Worm (Caenorhabditis elegans) whole organism, L4 larva: ENCODE results near the gene R13A1.3.

Experiments
- D1046.2 ChIP-seq: fragments of 200-800 bp; sonication (Bioruptor generic); IDR thresholded peaks from 2 replicates; pipeline ENCODE4 v1.3.6; 2022; ENCODE audit warnings: missing genetic modification characterization, missing compliant biosample characterization
- F49E8.2 ChIP-seq: sonication (generic microtip); optimal IDR thresholded peaks from 2 replicates; lab custom pipeline; 2016; ENCODE audit warnings: missing compliant biosample characterization, mild to moderate bottlenecking, missing genetic modification characterization, borderline replicate concordance
- R02D3.7 ChIP-seq: fragments of 150-350 bp; sonication (generic microtip); optimal IDR thresholded peaks from 3 replicates; lab custom pipeline; 2014; ENCODE audit warnings: missing biosample characterization, missing genetic modification characterization
- Y105C5A.15 ChIP-seq: fragments of 200-800 bp; sonication (Bioruptor generic); IDR thresholded peaks from 2 replicates; pipeline ENCODE4 v1.3.6; 2022; ENCODE audit warnings: missing genetic modification characterization, missing compliant biosample characterization
- Y48G9A.11 ChIP-seq: fragments of 200-800 bp; sonication (Bioruptor generic); IDR thresholded peaks from 2 replicates; pipeline ENCODE4 v1.3.6; 2022; ENCODE audit warnings: missing genetic modification reagents, missing genetic modification characterization, missing compliant biosample characterization
- Y5F2A.4 ChIP-seq: fragments of 200-800 bp; sonication (Bioruptor generic); optimal IDR thresholded peaks from 2 replicates; lab custom pipeline; 2018; ENCODE audit warnings: mild to moderate bottlenecking, missing genetic modification characterization, missing compliant biosample characterization
- Y75B8A.6 ChIP-seq: fragments of 200-800 bp; sonication (Bioruptor generic); IDR thresholded peaks from 2 replicates; pipeline ENCODE4 v1.3.6; 2022; ENCODE audit warnings: missing genetic modification reagents, missing genetic modification characterization, missing compliant biosample characterization
- aha-1 ChIP-seq: fragments of 150-350 bp; peaks from one replicate; lab custom pipeline; 2014; ENCODE audit warnings: missing biosample characterization, missing genetic modification characterization
- ama-1 ChIP-seq: fragments of 150-350 bp; optimal IDR thresholded peaks from 2 replicates; lab custom pipeline; 2014; ENCODE audit warnings: inconsistent platforms, mixed read lengths
- attf-4 ChIP-seq: sonication (generic microtip); optimal IDR thresholded peaks from 3 replicates; lab custom pipeline; 2017; ENCODE audit warnings: missing biosample characterization, missing genetic modification characterization
- ceh-28 ChIP-seq: fragments of 150-350 bp; optimal IDR thresholded peaks from 2 replicates; lab custom pipeline; 2014; ENCODE audit warnings: missing biosample characterization, missing genetic modification reagents, missing genetic modification characterization
- ceh-32 ChIP-seq: sonication (generic microtip); optimal IDR thresholded peaks from 2 replicates; lab custom pipeline; 2016; ENCODE audit warnings: mild to moderate bottlenecking, missing genetic modification characterization, missing compliant biosample characterization; ENCODE audit not compliant: poor library complexity
- ceh-82 ChIP-seq: sonication (generic microtip); optimal IDR thresholded peaks from 2 replicates; lab custom pipeline; 2017; ENCODE audit warnings: missing biosample characterization, missing genetic modification characterization
- cey-2 ChIP-seq: sonication (generic microtip); optimal IDR thresholded peaks from 3 replicates; lab custom pipeline; 2017; ENCODE audit warnings: missing genetic modification characterization, mild to moderate bottlenecking, missing compliant biosample characterization, antibody characterized with exemption, borderline replicate concordance; ENCODE audit not compliant: insufficient read depth
- daf-16 ChIP-seq, 3 experiments: sonication (generic microtip); optimal IDR thresholded peaks; 2 replicates each; lab custom pipeline; 2016 to 2017; ENCODE audit warnings: missing genetic modification characterization in 3 of 3, missing genetic modification reagents in 3 of 3, mild to moderate bottlenecking in 2 of 3, missing compliant biosample characterization in 2 of 3, missing biosample characterization in 1 of 3, moderate library complexity in 1 of 3
- dmd-6 ChIP-seq: fragments of 200-800 bp; sonication (Bioruptor generic); IDR thresholded peaks from 2 replicates; pipeline ENCODE4 v1.3.6; 2022; ENCODE audit warnings: missing genetic modification reagents, missing genetic modification characterization, missing compliant biosample characterization
- dmd-9 ChIP-seq: fragments of 200-800 bp; sonication (Bioruptor generic); IDR thresholded peaks from 2 replicates; pipeline ENCODE4 v1.3.6; 2022; ENCODE audit warnings: missing genetic modification reagents, missing genetic modification characterization, missing compliant biosample characterization
- egl-43 ChIP-seq: fragments of 200-800 bp; sonication (Bioruptor generic); IDR thresholded peaks from 2 replicates; pipeline ENCODE4 v1.3.6; 2022; ENCODE audit warnings: missing genetic modification reagents, missing genetic modification characterization, missing compliant biosample characterization
- fos-1 ChIP-seq: fragments of 150-350 bp; optimal IDR thresholded peaks from 2 replicates; lab custom pipeline; 2014; ENCODE audit warnings: missing biosample characterization, missing genetic modification characterization
- gei-8 ChIP-seq: fragments of 200-800 bp; sonication (Bioruptor generic); optimal IDR thresholded peaks from 2 replicates; lab custom pipeline; 2018; ENCODE audit warnings: mild to moderate bottlenecking, missing genetic modification characterization, missing compliant biosample characterization
- hlh-11 ChIP-seq: fragments of 200-800 bp; sonication (Bioruptor generic); optimal IDR thresholded peaks from 2 replicates; lab custom pipeline; 2018; ENCODE audit warnings: mild to moderate bottlenecking, missing genetic modification characterization, missing compliant biosample characterization
- hlh-30 ChIP-seq: sonication (generic microtip); optimal IDR thresholded peaks from 2 replicates; lab custom pipeline; 2017; ENCODE audit warnings: antibody characterized with exemption, mild to moderate bottlenecking, missing genetic modification characterization, missing compliant biosample characterization; ENCODE audit not compliant: insufficient read depth
- jun-1 ChIP-seq: fragments of 150-350 bp; optimal IDR thresholded peaks from 2 replicates; lab custom pipeline; 2014; ENCODE audit warnings: missing biosample characterization, missing genetic modification reagents, missing genetic modification characterization
- lim-7 ChIP-seq: fragments of 200-800 bp; sonication (Bioruptor generic); IDR thresholded peaks from 2 replicates; pipeline ENCODE4 v1.3.6; 2022; ENCODE audit warnings: missing genetic modification characterization, missing compliant biosample characterization
- lin-39 ChIP-seq: fragments of 150-350 bp; optimal IDR thresholded peaks from 2 replicates; lab custom pipeline; 2014; ENCODE audit warnings: missing biosample characterization, missing genetic modification reagents, missing genetic modification characterization
- lsy-2 ChIP-seq, 2 experiments: fragments of 150-350 bp in 1 of 2; sonication (generic microtip) in 1 of 2; optimal IDR thresholded peaks; 2 replicates each; lab custom pipeline; 2014 to 2017; ENCODE audit warnings: missing biosample characterization in 2 of 2, missing genetic modification characterization in 2 of 2
- madf-5 ChIP-seq, 2 experiments: fragments of 200-800 bp; sonication (Bioruptor generic); IDR thresholded peaks; 2 replicates each; pipeline ENCODE4 v1.3.6; 2022; ENCODE audit warnings: missing compliant biosample characterization in 2 of 2, missing genetic modification characterization in 2 of 2
- madf-9 ChIP-seq: fragments of 200-800 bp; sonication (Bioruptor generic); conservative IDR thresholded peaks from 2 replicates; pipeline ENCODE4 v1.3.6; 2022; ENCODE audit warnings: missing genetic modification reagents, missing genetic modification characterization, missing compliant biosample characterization
- mep-1 ChIP-seq: fragments of 150-350 bp; sonication (generic microtip); optimal IDR thresholded peaks from 3 replicates; lab custom pipeline; 2014; ENCODE audit warnings: missing biosample characterization, missing genetic modification characterization
- nhr-10 ChIP-seq: fragments of 150-350 bp; optimal IDR thresholded peaks from 2 replicates; lab custom pipeline; 2014; ENCODE audit warnings: missing biosample characterization, missing genetic modification characterization
- nhr-102 ChIP-seq: sonication (generic microtip); optimal IDR thresholded peaks from 2 replicates; lab custom pipeline; 2016; ENCODE audit warnings: mild to moderate bottlenecking, missing genetic modification characterization, moderate library complexity, missing compliant biosample characterization
- nhr-11 ChIP-seq: fragments of 150-350 bp; optimal IDR thresholded peaks from 2 replicates; lab custom pipeline; 2014; ENCODE audit warnings: missing biosample characterization, missing genetic modification characterization
- nhr-237 ChIP-seq: sonication (generic microtip); optimal IDR thresholded peaks from 2 replicates; lab custom pipeline; 2017; ENCODE audit warnings: missing biosample characterization, missing genetic modification characterization
- nhr-28 ChIP-seq: fragments of 150-350 bp; optimal IDR thresholded peaks from 2 replicates; lab custom pipeline; 2014; ENCODE audit warnings: missing biosample characterization, missing genetic modification characterization
- nhr-41 ChIP-seq: fragments of 200-800 bp; sonication (Bioruptor generic); IDR thresholded peaks from 2 replicates; pipeline ENCODE4 v1.3.6; 2022; ENCODE audit warnings: missing genetic modification reagents, missing genetic modification characterization, missing compliant biosample characterization
- nhr-42 ChIP-seq: fragments of 200-800 bp; sonication (Bioruptor generic); IDR thresholded peaks from 2 replicates; pipeline ENCODE4 v1.3.6; 2022; ENCODE audit warnings: missing genetic modification characterization, missing compliant biosample characterization
- nhr-6 ChIP-seq: fragments of 150-350 bp; optimal IDR thresholded peaks from 2 replicates; lab custom pipeline; 2014; ENCODE audit warnings: missing biosample characterization, missing genetic modification characterization
- nhr-76 ChIP-seq: fragments of 150-350 bp; optimal IDR thresholded peaks from 2 replicates; lab custom pipeline; 2014; ENCODE audit warnings: missing biosample characterization, missing genetic modification characterization
- pha-4 ChIP-seq, 2 experiments: fragments of 150-350 bp in 1 of 2; fragments of 200-800 bp in 1 of 2; sonication (Bioruptor generic) in 1 of 2; IDR thresholded peaks in 1 of 2; optimal IDR thresholded peaks in 1 of 2; 2 replicates each; pipeline versions ENCODE4 v1.3.6 to Lab custom; 2014 to 2022; ENCODE audit warnings: missing genetic modification characterization in 2 of 2, missing genetic modification reagents in 2 of 2, missing biosample characterization in 1 of 2, missing compliant biosample characterization in 1 of 2
- sdz-12 ChIP-seq: fragments of 200-800 bp; sonication (Bioruptor generic); optimal IDR thresholded peaks from 2 replicates; lab custom pipeline; 2018; ENCODE audit warnings: mild to moderate bottlenecking, missing genetic modification characterization, missing compliant biosample characterization
- set-16 ChIP-seq: fragments of 200-800 bp; sonication (Bioruptor generic); IDR thresholded peaks from 2 replicates; pipeline ENCODE4 v1.3.6; 2022; ENCODE audit warnings: missing genetic modification reagents, missing genetic modification characterization, missing compliant biosample characterization
- skn-1 ChIP-seq: fragments of 150-350 bp; optimal IDR thresholded peaks from 2 replicates; lab custom pipeline; 2014; ENCODE audit warnings: missing biosample characterization, missing genetic modification characterization
- snpc-1.2 ChIP-seq: fragments of 200-800 bp; sonication (Bioruptor generic); IDR thresholded peaks from 2 replicates; pipeline ENCODE4 v1.3.6; 2022; ENCODE audit warnings: missing genetic modification reagents, missing genetic modification characterization, missing compliant biosample characterization
- snpc-4 ChIP-seq: fragments of 150-350 bp; optimal IDR thresholded peaks from 2 replicates; lab custom pipeline; 2014; ENCODE audit warnings: missing biosample characterization, missing genetic modification characterization
- tag-97 ChIP-seq: fragments of 200-800 bp; sonication (Bioruptor generic); IDR thresholded peaks from 2 replicates; pipeline ENCODE4 v1.3.6; 2022; ENCODE audit warnings: missing genetic modification characterization, missing compliant biosample characterization
- unc-130 ChIP-seq: sonication (generic microtip); optimal IDR thresholded peaks from 2 replicates; lab custom pipeline; 2016; ENCODE audit warnings: missing genetic modification reagents, missing genetic modification characterization, missing compliant biosample characterization
- unc-39 ChIP-seq: sonication (generic microtip); optimal IDR thresholded peaks from 2 replicates; lab custom pipeline; 2017; ENCODE audit warnings: missing biosample characterization, missing genetic modification characterization
- zfp-3 ChIP-seq: fragments of 200-800 bp; sonication (Bioruptor generic); conservative IDR thresholded peaks from 2 replicates; pipeline ENCODE4 v1.3.6; 2022; ENCODE audit warnings: missing genetic modification reagents, missing genetic modification characterization, missing compliant biosample characterization
- zip-11 ChIP-seq: fragments of 200-800 bp; sonication (Bioruptor generic); IDR thresholded peaks from 2 replicates; pipeline ENCODE4 v1.3.6; 2022; ENCODE audit warnings: missing genetic modification characterization, missing compliant biosample characterization

The R13A1.3 gene

ce11 chrIV:7188528-7189422 is 15.0 kb upstream of the R13A1.3 start, which contains the start of gene srlf-7 (continued):
- TF ChIP-seq tag-97 (GFP tag; lab: Robert Waterston, UW) (no peak), F49E8.2 (no peak), snpc-4 (tag; lab: Kevin White, UChicago) (no peak), nhr-11 (tag; lab: Kevin White, UChicago) (peak; percentile 32), ceh-32 (no peak), madf-5 (GFP tag; IDR thresholded peaks at IDR 0.05; lab: Robert Waterston, UW) (no peak), zip-11 (GFP tag; lab: Robert Waterston, UW) (no peak), unc-130 (GFP tag; lab: Kevin White, UChicago) (no peak), Y75B8A.6 (no peak), egl-43 (no peak), daf-16 (GFP tag; optimal IDR thresholded peaks at IDR 0.05; lab: Kevin White, UChicago) (peak in 1 of 2 experiments; percentile 87), daf-16 (tag; optimal IDR thresholded peaks at IDR 0.05; lab: Kevin White, UChicago) (peak; percentile 100), nhr-41 (GFP tag; lab: Robert Waterston, UW) (peak; percentile 68; the same call in 1 of the 2 replicates), nhr-76 (tag; lab: Kevin White, UChicago) (no peak), unc-39 (tag; lab: Kevin White, UChicago) (no peak), madf-9 (GFP tag; lab: Robert Waterston, UW) (no peak), D1046.2 (GFP tag; lab: Robert Waterston, UW) (no peak), R02D3.7 (tag; lab: Kevin White, UChicago) (no peak), hlh-30 (peak; percentile 77), cey-2 (peak; percentile 36), dmd-6 (GFP tag; lab: Robert Waterston, UW) (peak; percentile 98), nhr-102 (tag; lab: Kevin White, UChicago) (peak; percentile 78), jun-1 (peak; percentile 62), lin-39 (tag; lab: Kevin White, UChicago) (no peak), Y48G9A.11 (no peak), nhr-10 (tag; lab: Kevin White, UChicago) (peak; percentile 87), zfp-3 (GFP tag; lab: Robert Waterston, UW) (no peak), nhr-42 (GFP tag; lab: Robert Waterston, UW) (no peak), ceh-82 (tag; lab: Kevin White, UChicago) (no peak), ceh-28 (tag; lab: Kevin White, UChicago) (no peak), lim-7 (GFP tag; lab: Robert Waterston, UW) (no peak), lsy-2 (tag; optimal IDR thresholded peaks at IDR 0.05; lab: Kevin White, UChicago) (peak in 1 of 2 experiments; percentile 48), set-16 (GFP tag; lab: Robert Waterston, UW) (no peak), ama-1 (peak; percentile 38), nhr-6 (tag; lab: Kevin White, UChicago) (peak; percentile 12), skn-1 (no peak), Y105C5A.15 (GFP tag; lab: Robert Waterston, UW) (no peak), nhr-237 (no peak), Y5F2A.4 (GFP tag; lab: Kevin White, UChicago) (no peak), sdz-12 (no peak), nhr-28 (tag; lab: Kevin White, UChicago) (peak; percentile 99), fos-1 (tag; lab: Kevin White, UChicago) (peak; percentile 52), snpc-1.2 (GFP tag; lab: Robert Waterston, UW) (no peak), pha-4 (GFP tag; IDR thresholded peaks at IDR 0.05; lab: Robert Waterston, UW) (peak; percentile 56; the same call in 1 of the 2 replicates), pha-4 (tag; optimal IDR thresholded peaks at IDR 0.05; lab: Kevin White, UChicago) (no peak), mep-1 (tag; lab: Kevin White, UChicago) (peak; percentile 70), dmd-9 (GFP tag; lab: Robert Waterston, UW) (no peak), hlh-11 (tag; lab: Kevin White, UChicago) (peak; percentile 95), gei-8 (GFP tag; lab: Kevin White, UChicago) (no peak), attf-4 (no peak), aha-1 (peak; percentile 96)
